Fruit fly (Drosophila melanogaster): ENCODE measurements around the gene CG14190.

DNA sequence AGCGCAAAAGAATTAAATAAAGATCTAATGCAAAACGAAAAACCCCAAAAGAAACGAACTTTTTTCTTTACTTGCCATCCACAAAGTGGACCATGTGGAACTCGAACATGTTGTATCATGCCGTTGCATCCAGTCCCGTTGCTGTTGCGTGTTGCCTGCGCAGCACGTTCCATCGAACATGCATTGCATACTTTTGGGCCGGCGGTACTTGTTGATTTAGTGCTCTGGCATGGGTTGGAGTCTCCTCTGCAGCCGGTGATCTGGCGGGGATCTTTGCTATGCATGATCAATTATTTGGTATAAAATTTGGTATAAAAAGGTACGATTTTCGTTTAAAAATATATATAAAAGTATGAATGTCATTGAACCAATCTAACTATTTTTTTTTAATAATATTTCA lies 28.1 kb upstream of the CG14190 start:
- TF ChIP-seq pan (optimal IDR thresholded peaks at IDR 0.05) (no peak), EcR (GFP tag; optimal IDR thresholded peaks at IDR 0.05) (no peak), psq (optimal IDR thresholded peaks at IDR 0.05) (no peak), usp (GFP tag; optimal IDR thresholded peaks at IDR 0.05) (no peak)

Measured in whole organism.